Fruit fly (Drosophila melanogaster) whole organism, embryonic: ENCODE measurements around the gene sun.
A peak's percentile ranks its signal among the peaks of the same experiment; 100 is the strongest.

Experiments
- CG10979 ChIP-seq: fragments of 200-800 bp; sonication (Bioruptor generic); optimal IDR thresholded peaks from 2 replicates; lab custom pipeline; 2018; ENCODE audit warnings: missing biosample characterization, mild to moderate bottlenecking, missing genetic modification characterization, moderate library complexity
- CG11085 ChIP-seq: fragments of 200-800 bp; sonication (Bioruptor generic); IDR thresholded peaks from 2 replicates; pipeline ENCODE4 v1.3.6; 2022; ENCODE audit warnings: missing biosample characterization, missing genetic modification characterization
- CG12219 ChIP-seq: fragments of 200-800 bp; sonication (Bioruptor generic); optimal IDR thresholded peaks from 3 replicates; lab custom pipeline; 2018; ENCODE audit warnings: missing biosample characterization, mild to moderate bottlenecking, missing genetic modification characterization
- CG12236 ChIP-seq: fragments of 200-800 bp; sonication (Bioruptor generic); optimal IDR thresholded peaks from 2 replicates; lab custom pipeline; 2016; ENCODE audit warnings: missing biosample characterization, missing genetic modification characterization
- CG1233 ChIP-seq: fragments of 200-800 bp; sonication (Bioruptor generic); optimal IDR thresholded peaks from 4 replicates; lab custom pipeline; 2018; ENCODE audit warnings: missing biosample characterization, mild to moderate bottlenecking, missing genetic modification characterization
- CG13775 ChIP-seq: fragments of 200-800 bp; sonication (Bioruptor generic); optimal IDR thresholded peaks from 3 replicates; lab custom pipeline; 2017; ENCODE audit warnings: missing biosample characterization, mild to moderate bottlenecking, missing genetic modification characterization
- CG14860 ChIP-seq: fragments of 200-800 bp; sonication (Bioruptor generic); IDR thresholded peaks from 3 replicates; pipeline ENCODE4 v1.3.6; 2022; ENCODE audit warnings: missing biosample characterization, missing genetic modification characterization; ENCODE audit not compliant: partially characterized antibody
- CG17912 ChIP-seq: fragments of 200-800 bp; sonication (Bioruptor generic); optimal IDR thresholded peaks from 2 replicates; lab custom pipeline; 2018; ENCODE audit warnings: missing biosample characterization, mild to moderate bottlenecking, missing genetic modification characterization
- CG30020 ChIP-seq: fragments of 200-800 bp; optimal IDR thresholded peaks from 2 replicates; lab custom pipeline; 2019; ENCODE audit warnings: missing biosample characterization, mild to moderate bottlenecking, missing genetic modification characterization, moderate library complexity
- CG30403 ChIP-seq: fragments of 200-800 bp; sonication (Bioruptor generic); optimal IDR thresholded peaks from 3 replicates; lab custom pipeline; 2016; ENCODE audit warnings: missing biosample characterization, missing genetic modification characterization
- CG30431 ChIP-seq: fragments of 200-800 bp; sonication (Bioruptor generic); optimal IDR thresholded peaks from 2 replicates; lab custom pipeline; 2017; ENCODE audit warnings: missing biosample characterization, missing genetic modification characterization
- CG31224 ChIP-seq: fragments of 200-800 bp; sonication (Bioruptor generic); IDR thresholded peaks from 2 replicates; pipeline ENCODE4 v1.3.6; 2022; ENCODE audit warnings: missing biosample characterization, missing genetic modification characterization
- CG31441 ChIP-seq: fragments of 200-800 bp; sonication (Bioruptor generic); IDR thresholded peaks from 2 replicates; pipeline ENCODE4 v1.3.6; 2022; ENCODE audit warnings: missing biosample characterization, missing genetic modification characterization
- CG4424 ChIP-seq: fragments of 200-800 bp; sonication (Bioruptor generic); optimal IDR thresholded peaks from 3 replicates; lab custom pipeline; 2016; ENCODE audit warnings: missing biosample characterization, missing genetic modification characterization
- CG7839 ChIP-seq: fragments of 200-800 bp; sonication (Bioruptor generic); optimal IDR thresholded peaks from 3 replicates; lab custom pipeline; 2018; ENCODE audit warnings: missing biosample characterization, mild to moderate bottlenecking, missing genetic modification characterization, moderate library complexity
- CG9797 ChIP-seq: fragments of 200-800 bp; sonication (Bioruptor generic); optimal IDR thresholded peaks from 3 replicates; lab custom pipeline; 2018; ENCODE audit warnings: missing biosample characterization, mild to moderate bottlenecking, missing genetic modification characterization
- Chrac-16 ChIP-seq: fragments of 200-800 bp; sonication (Bioruptor generic); optimal IDR thresholded peaks from 3 replicates; lab custom pipeline; 2016; ENCODE audit warnings: missing biosample characterization, missing genetic modification characterization
- CkIIα-i1 ChIP-seq: fragments of 200-800 bp; sonication (Bioruptor generic); IDR thresholded peaks from 2 replicates; pipeline ENCODE4 v1.3.6; 2022; ENCODE audit warnings: missing biosample characterization, missing genetic modification characterization
- Dll ChIP-seq: fragments of 200-800 bp; sonication (Bioruptor generic); IDR thresholded peaks from 4 replicates; pipeline ENCODE4 v1.3.6; 2022; ENCODE audit warnings: missing biosample characterization, missing genetic modification characterization; ENCODE audit not compliant: partially characterized antibody
- Doc2 ChIP-seq: fragments of 200-800 bp; sonication (Bioruptor generic); IDR thresholded peaks from 2 replicates; pipeline ENCODE4 v1.3.6; 2022; ENCODE audit warnings: missing biosample characterization, missing genetic modification characterization
- Eip74EF ChIP-seq, 2 experiments: fragments of 200-800 bp in 1 of 2; fragments of >200 bp in 1 of 2; sonication (Bioruptor generic) in 1 of 2; optimal IDR thresholded peaks; 2 replicates each; lab custom pipeline; 2017 to 2019; ENCODE audit warnings: missing biosample characterization in 2 of 2, missing genetic modification characterization in 2 of 2, mild to moderate bottlenecking in 1 of 2, moderate library complexity in 1 of 2
- Fer1 ChIP-seq: fragments of 200-800 bp; sonication (Bioruptor generic); optimal IDR thresholded peaks from 2 replicates; lab custom pipeline; 2017; ENCODE audit warnings: missing biosample characterization, mild to moderate bottlenecking, missing genetic modification characterization
- HmgD ChIP-seq: fragments of 200-800 bp; sonication (Bioruptor generic); optimal IDR thresholded peaks from 3 replicates; lab custom pipeline; 2016; ENCODE audit warnings: missing biosample characterization, missing genetic modification characterization
- Myb ChIP-seq: fragments of 200-800 bp; sonication (Bioruptor generic); optimal IDR thresholded peaks from 2 replicates; lab custom pipeline; 2016; ENCODE audit warnings: missing biosample characterization, missing genetic modification characterization
- Ssrp ChIP-seq: fragments of 200-800 bp; sonication (Bioruptor generic); optimal IDR thresholded peaks from 2 replicates; lab custom pipeline; 2018; ENCODE audit warnings: missing biosample characterization, mild to moderate bottlenecking, missing genetic modification characterization, moderate library complexity
- ap ChIP-seq: fragments of 200-800 bp; sonication (Bioruptor generic); IDR thresholded peaks from 2 replicates; pipeline ENCODE4 v1.3.6; 2022; ENCODE audit warnings: missing biosample characterization, missing genetic modification characterization
- ash1 ChIP-seq: fragments of 200-800 bp; sonication (Bioruptor generic); optimal IDR thresholded peaks from 2 replicates; lab custom pipeline; 2018; ENCODE audit warnings: missing biosample characterization, mild to moderate bottlenecking, missing genetic modification characterization
- bab2 ChIP-seq: fragments of 200-800 bp; sonication (Bioruptor generic); optimal IDR thresholded peaks from 2 replicates; lab custom pipeline; 2016; ENCODE audit warnings: missing biosample characterization, missing genetic modification characterization
- btn ChIP-seq: fragments of 200-800 bp; sonication (Bioruptor generic); optimal IDR thresholded peaks from 2 replicates; lab custom pipeline; 2016; ENCODE audit warnings: missing biosample characterization, missing genetic modification characterization
- croc ChIP-seq: fragments of 200-800 bp; sonication (Bioruptor generic); conservative IDR thresholded peaks from 3 replicates; pipeline ENCODE4 v1.3.6; 2022; ENCODE audit warnings: missing biosample characterization, missing genetic modification characterization
- crol ChIP-seq: fragments of 200-800 bp; sonication (Bioruptor generic); IDR thresholded peaks from 2 replicates; pipeline ENCODE4 v1.3.6; 2022; ENCODE audit warnings: missing biosample characterization, missing genetic modification characterization
- dati ChIP-seq: fragments of 200-800 bp; sonication (Bioruptor generic); IDR thresholded peaks from 2 replicates; pipeline ENCODE4 v1.3.6; 2022; ENCODE audit warnings: missing biosample characterization, missing genetic modification characterization
- dmrt11E ChIP-seq: fragments of 200-800 bp; sonication (Bioruptor generic); optimal IDR thresholded peaks from 3 replicates; lab custom pipeline; 2018; ENCODE audit warnings: missing biosample characterization, mild to moderate bottlenecking, missing genetic modification characterization, moderate library complexity
- dysf ChIP-seq: fragments of 200-800 bp; sonication (Bioruptor generic); IDR thresholded peaks from 3 replicates; pipeline ENCODE4 v1.3.6; 2022; ENCODE audit warnings: missing biosample characterization, missing genetic modification characterization
- en ChIP-seq: fragments of 200-800 bp; sonication (Bioruptor generic); optimal IDR thresholded peaks from 2 replicates; lab custom pipeline; 2016; ENCODE audit warnings: missing biosample characterization, missing genetic modification characterization
- fru ChIP-seq: fragments of >200 bp; optimal IDR thresholded peaks from 2 replicates; lab custom pipeline; 2017
- ken ChIP-seq: fragments of 200-800 bp; sonication (Bioruptor generic); IDR thresholded peaks from 3 replicates; pipeline ENCODE4 v1.3.6; 2022; ENCODE audit warnings: missing biosample characterization, missing genetic modification characterization
- knrl ChIP-seq: fragments of 200-800 bp; sonication (Bioruptor generic); IDR thresholded peaks from 3 replicates; pipeline ENCODE4 v1.3.6; 2022; ENCODE audit warnings: missing biosample characterization, missing genetic modification characterization; ENCODE audit not compliant: partially characterized antibody
- lmd ChIP-seq: fragments of 200-800 bp; sonication (Bioruptor generic); IDR thresholded peaks from 2 replicates; pipeline ENCODE4 v1.3.6; 2022; ENCODE audit warnings: missing biosample characterization, missing genetic modification characterization
- lola ChIP-seq, 3 experiments: fragments of >200 bp in 2 of 3; fragments of 200-800 bp in 1 of 3; sonication (Bioruptor generic) in 1 of 3; optimal IDR thresholded peaks; 2 replicates each; lab custom pipeline; 2017 to 2019; ENCODE audit warnings: missing biosample characterization in 3 of 3, missing genetic modification characterization in 3 of 3, mild to moderate bottlenecking in 1 of 3, moderate library complexity in 1 of 3
- lov ChIP-seq, 2 experiments: fragments of 200-800 bp in 1 of 2; fragments of >200 bp in 1 of 2; sonication (Bioruptor generic) in 1 of 2; IDR thresholded peaks in 1 of 2; optimal IDR thresholded peaks in 1 of 2; 2 replicates in 1 of 2; 3 replicates in 1 of 2; pipeline versions ENCODE4 v1.3.6 to Lab custom; 2017 to 2022; ENCODE audit warnings: missing biosample characterization in 1 of 2, missing genetic modification characterization in 1 of 2
- nau ChIP-seq: fragments of 200-800 bp; sonication (Bioruptor generic); optimal IDR thresholded peaks from 3 replicates; lab custom pipeline; 2017; ENCODE audit warnings: missing biosample characterization, mild to moderate bottlenecking, missing genetic modification characterization, missing genetic modification reagents
- org-1 ChIP-seq: fragments of 200-800 bp; sonication (Bioruptor generic); optimal IDR thresholded peaks from 2 replicates; lab custom pipeline; 2017; ENCODE audit warnings: missing biosample characterization, missing genetic modification characterization
- prd ChIP-seq, 3 experiments: fragments of >200 bp in 2 of 3; fragments of 200-800 bp in 1 of 3; sonication (Bioruptor generic) in 1 of 3; optimal IDR thresholded peaks in 2 of 3; IDR thresholded peaks in 1 of 3; 2 replicates in 2 of 3; 3 replicates in 1 of 3; pipeline versions ENCODE4 v1.3.6 to Lab custom; 2017 to 2022; ENCODE audit warnings: missing biosample characterization in 1 of 3, missing genetic modification characterization in 1 of 3
- pros ChIP-seq: fragments of 200-800 bp; sonication (Bioruptor generic); optimal IDR thresholded peaks from 3 replicates; lab custom pipeline; 2019; ENCODE audit warnings: missing biosample characterization, mild to moderate bottlenecking, missing genetic modification characterization, moderate library complexity
- seq ChIP-seq: fragments of 200-800 bp; sonication (Bioruptor generic); IDR thresholded peaks from 2 replicates; pipeline ENCODE4 v1.3.6; 2022; ENCODE audit warnings: missing biosample characterization, missing genetic modification characterization
- sima ChIP-seq: fragments of 200-800 bp; sonication (Bioruptor generic); optimal IDR thresholded peaks from 2 replicates; lab custom pipeline; 2016; ENCODE audit warnings: missing biosample characterization, missing genetic modification characterization
- sna ChIP-seq: fragments of 200-800 bp; sonication (Bioruptor generic); IDR thresholded peaks from 2 replicates; pipeline ENCODE4 v1.3.6; 2022; ENCODE audit warnings: missing biosample characterization, missing genetic modification characterization; ENCODE audit not compliant: partially characterized antibody
- trem ChIP-seq: fragments of 200-800 bp; optimal IDR thresholded peaks from 3 replicates; lab custom pipeline; 2019; ENCODE audit warnings: missing biosample characterization, mild to moderate bottlenecking, missing genetic modification characterization, moderate library complexity

Gene sun

DNA sequence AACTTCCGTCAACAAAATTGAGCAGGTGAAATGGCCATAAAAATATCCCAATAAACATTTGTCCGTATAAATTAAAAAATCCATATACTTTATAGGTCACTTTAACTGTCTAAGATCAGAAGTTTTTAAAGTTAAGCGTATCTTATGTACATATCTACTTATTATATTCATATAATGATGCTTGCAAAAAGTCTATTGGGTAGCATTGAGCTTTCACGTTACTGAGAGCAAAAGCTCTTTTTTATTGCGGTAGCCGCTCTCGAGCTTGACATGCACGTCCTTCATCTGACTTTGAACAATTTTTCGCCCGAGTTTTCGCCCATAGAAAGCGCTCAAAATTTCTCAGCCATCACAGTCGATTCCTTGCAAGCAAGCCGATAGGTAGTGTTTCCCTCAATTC is 18.8 kb upstream of the sun start, which contains the start of gene Gapdh2 (continued):
- TF ChIP-seq CG31441 (peak; percentile 100), trem (tag; lab: Kevin White, UChicago) (peak; percentile 96), en (GFP tag; lab: Kevin White, UChicago) (peak; percentile 96), ken (GFP tag; lab: Robert Waterston, UW) (peak; percentile 98; the same call in 2 of the 3 replicates), ap (GFP tag; lab: Robert Waterston, UW) (peak; percentile 98), croc (peak; percentile 96), CG7839 (tag; lab: Kevin White, UChicago) (peak; percentile 100), CG12219 (GFP tag; lab: Kevin White, UChicago) (peak; percentile 100), ash1 (GFP tag; lab: Kevin White, UChicago) (peak; percentile 98), CG30403 (peak; percentile 99), Doc2 (GFP tag; lab: Robert Waterston, UW) (no peak; the same call in 1 of the 2 replicates), CG11085 (GFP tag; lab: Robert Waterston, UW) (peak; percentile 98), CG13775 (GFP tag; lab: Kevin White, UChicago) (peak; percentile 98), pros (GFP tag; lab: Kevin White, UChicago) (peak; percentile 96), lmd (GFP tag; lab: Robert Waterston, UW) (peak; percentile 98; the same call in 1 of the 2 replicates), CG31224 (peak; percentile 97), lola (GFP tag; optimal IDR thresholded peaks at IDR 0.05; lab: Kevin White, UChicago) (peak in 1 of 3 experiments; percentile 93), Ssrp (peak; percentile 97), CG17912 (peak; percentile 100), CG14860 (GFP tag; lab: Robert Waterston, UW) (no peak), prd (optimal IDR thresholded peaks at IDR 0.05; lab: Kevin White, UChicago) (no peak), prd (GFP tag; IDR thresholded peaks at IDR 0.05; lab: Robert Waterston, UW) (peak; percentile 98), CG30431 (no peak), CG12236 (GFP tag; lab: Kevin White, UChicago) (peak; percentile 94), sima (GFP tag; lab: Kevin White, UChicago) (peak; percentile 93), Dll (GFP tag; lab: Robert Waterston, UW) (no peak), CG4424 (GFP tag; lab: Kevin White, UChicago) (peak; percentile 99), HmgD (peak; percentile 68), CG9797 (GFP tag; lab: Kevin White, UChicago) (peak; percentile 64), Myb (peak; percentile 83), CG10979 (tag; lab: Kevin White, UChicago) (peak; percentile 98), lov (optimal IDR thresholded peaks at IDR 0.05; lab: Kevin White, UChicago) (no peak), lov (GFP tag; IDR thresholded peaks at IDR 0.05; lab: Robert Waterston, UW) (peak; percentile 98; the same call in 2 of the 3 replicates), Eip74EF (GFP tag; optimal IDR thresholded peaks at IDR 0.05; lab: Kevin White, UChicago) (peak in 1 of 2 experiments; percentile 100), knrl (GFP tag; lab: Robert Waterston, UW) (no peak), org-1 (GFP tag; lab: Kevin White, UChicago) (peak; percentile 99), dysf (GFP tag; lab: Robert Waterston, UW) (peak; percentile 99), btn (peak; percentile 92), seq (GFP tag; lab: Robert Waterston, UW) (peak; percentile 99), dati (GFP tag; lab: Robert Waterston, UW) (no peak; the same call in 1 of the 2 replicates), dmrt11E (tag; lab: Kevin White, UChicago) (peak; percentile 66), CkIIα-i1 (GFP tag; lab: Robert Waterston, UW) (peak; percentile 95), sna (GFP tag; lab: Robert Waterston, UW) (no peak), nau (GFP tag; lab: Kevin White, UChicago) (peak; percentile 100), crol (GFP tag; lab: Robert Waterston, UW) (no peak; the same call in 1 of the 2 replicates), Fer1 (GFP tag; lab: Kevin White, UChicago) (peak; percentile 100), CG1233 (GFP tag; lab: Kevin White, UChicago) (peak; percentile 99), CG30020 (peak; percentile 90), bab2 (peak; percentile 98), Chrac-16 (GFP tag; lab: Kevin White, UChicago) (peak; percentile 96), fru (lab: Kevin White, UChicago) (no peak)
